Fruit fly (Drosophila melanogaster) whole organism, embryonic: ENCODE results near the gene Ttc19.
A peak's percentile ranks its signal among the peaks of the same experiment; 100 is the strongest.

Experiments used
- Antp ChIP-seq: fragments of 200-800 bp; sonication (Bioruptor generic); optimal IDR thresholded peaks from 3 replicates; lab custom pipeline; 2016; ENCODE audit warnings: missing biosample characterization, missing genetic modification characterization
- Bdp1 ChIP-seq: fragments of 200-800 bp; sonication (Bioruptor generic); optimal IDR thresholded peaks from 3 replicates; lab custom pipeline; 2016; ENCODE audit warnings: missing biosample characterization, missing genetic modification characterization
- Blimp-1 ChIP-seq: fragments of 200-800 bp; sonication (Bioruptor generic); optimal IDR thresholded peaks from 3 replicates; lab custom pipeline; 2018; ENCODE audit warnings: missing biosample characterization, missing genetic modification characterization, mild to moderate bottlenecking, moderate library complexity, missing genetic modification reagents
- C15 ChIP-seq: fragments of 200-800 bp; sonication (Bioruptor generic); IDR thresholded peaks from 3 replicates; pipeline ENCODE4 v1.3.6; 2022; ENCODE audit warnings: missing biosample characterization, missing genetic modification characterization
- CG10543 ChIP-seq: fragments of 200-800 bp; sonication (Bioruptor generic); optimal IDR thresholded peaks from 3 replicates; lab custom pipeline; 2017; ENCODE audit warnings: missing biosample characterization, mild to moderate bottlenecking, missing genetic modification characterization, moderate library complexity
- CG11456 ChIP-seq: fragments of 200-800 bp; sonication (Bioruptor generic); IDR thresholded peaks from 3 replicates; pipeline ENCODE4 v1.3.6; 2022; ENCODE audit warnings: missing biosample characterization, missing genetic modification characterization
- CG11696 ChIP-seq: fragments of 200-800 bp; sonication (Bioruptor generic); IDR thresholded peaks from 2 replicates; pipeline ENCODE4 v1.3.6; 2022; ENCODE audit warnings: missing biosample characterization, missing genetic modification characterization
- CG14710 ChIP-seq: fragments of 200-800 bp; sonication (Bioruptor generic); optimal IDR thresholded peaks from 3 replicates; lab custom pipeline; 2019; ENCODE audit warnings: missing biosample characterization, mild to moderate bottlenecking, missing genetic modification characterization, moderate library complexity
- CG1647 ChIP-seq: fragments of 200-800 bp; sonication (Bioruptor generic); optimal IDR thresholded peaks from 3 replicates; lab custom pipeline; 2016; ENCODE audit warnings: missing biosample characterization, missing genetic modification characterization
- CG31224 ChIP-seq: fragments of 200-800 bp; sonication (Bioruptor generic); IDR thresholded peaks from 2 replicates; pipeline ENCODE4 v1.3.6; 2022; ENCODE audit warnings: missing biosample characterization, missing genetic modification characterization
- CG3163 ChIP-seq: fragments of 200-800 bp; sonication (Bioruptor generic); optimal IDR thresholded peaks from 3 replicates; lab custom pipeline; 2016; ENCODE audit warnings: missing biosample characterization, missing genetic modification characterization
- CG3838 ChIP-seq: fragments of 200-800 bp; sonication (Bioruptor generic); optimal IDR thresholded peaks from 3 replicates; lab custom pipeline; 2016; ENCODE audit warnings: missing biosample characterization, missing genetic modification characterization
- CG7745 ChIP-seq: fragments of 200-800 bp; sonication (Bioruptor generic); optimal IDR thresholded peaks from 2 replicates; lab custom pipeline; 2018; ENCODE audit warnings: missing biosample characterization, mild to moderate bottlenecking, missing genetic modification characterization, moderate library complexity
- CG7963 ChIP-seq: fragments of 200-800 bp; sonication (Bioruptor generic); IDR thresholded peaks from 3 replicates; pipeline ENCODE4 v1.3.6; 2022; ENCODE audit warnings: missing biosample characterization, missing genetic modification characterization; ENCODE audit not compliant: partially characterized antibody
- CG8478 ChIP-seq: fragments of >200 bp; optimal IDR thresholded peaks from 2 replicates; lab custom pipeline; 2018
- CG8944 ChIP-seq: fragments of 200-800 bp; sonication (Bioruptor generic); optimal IDR thresholded peaks from 3 replicates; lab custom pipeline; 2016; ENCODE audit warnings: missing biosample characterization, missing genetic modification characterization
- Gug ChIP-seq: fragments of 200-800 bp; sonication (Bioruptor generic); IDR thresholded peaks from 4 replicates; pipeline ENCODE4 v1.3.6; 2022; ENCODE audit warnings: missing biosample characterization, missing genetic modification characterization
- HLH4C ChIP-seq: fragments of 200-800 bp; sonication (Bioruptor generic); IDR thresholded peaks from 3 replicates; pipeline ENCODE4 v1.3.6; 2022; ENCODE audit warnings: missing biosample characterization, missing genetic modification characterization; ENCODE audit not compliant: partially characterized antibody
- Hey ChIP-seq: fragments of 200-800 bp; sonication (Bioruptor generic); optimal IDR thresholded peaks from 3 replicates; lab custom pipeline; 2018; ENCODE audit warnings: missing biosample characterization, mild to moderate bottlenecking, missing genetic modification characterization
- Hr51 ChIP-seq, 2 experiments: fragments of 200-800 bp; sonication (Bioruptor generic); optimal IDR thresholded peaks; 2 replicates in 1 of 2; 3 replicates in 1 of 2; lab custom pipeline; 2016 to 2018; ENCODE audit warnings: missing biosample characterization in 2 of 2, missing genetic modification characterization in 2 of 2, mild to moderate bottlenecking in 1 of 2, moderate library complexity in 1 of 2
- Med ChIP-seq: fragments of 200-800 bp; sonication (Bioruptor generic); peaks from one replicate; lab custom pipeline; 2016; ENCODE audit warnings: missing biosample characterization, missing genetic modification characterization, mild to moderate bottlenecking, inconsistent platforms, moderate library complexity
- Nf-YB ChIP-seq: fragments of 200-800 bp; sonication (Bioruptor generic); optimal IDR thresholded peaks from 3 replicates; lab custom pipeline; 2019; ENCODE audit warnings: missing biosample characterization, mild to moderate bottlenecking, missing genetic modification characterization, moderate library complexity
- Rfx ChIP-seq: fragments of 200-800 bp; sonication (Bioruptor generic); IDR thresholded peaks from 2 replicates; pipeline ENCODE4 v1.3.6; 2022; ENCODE audit warnings: missing biosample characterization, missing genetic modification characterization
- Usf ChIP-seq: fragments of 200-800 bp; sonication (Bioruptor generic); optimal IDR thresholded peaks from 2 replicates; lab custom pipeline; 2017; ENCODE audit warnings: missing genotype, missing biosample characterization, missing genetic modification characterization
- abd-A ChIP-seq: fragments of 200-800 bp; sonication (Bioruptor generic); optimal IDR thresholded peaks from 3 replicates; lab custom pipeline; 2019; ENCODE audit warnings: missing biosample characterization, mild to moderate bottlenecking, missing genetic modification characterization, moderate library complexity
- ara ChIP-seq: fragments of 200-800 bp; sonication (Bioruptor generic); IDR thresholded peaks from 2 replicates; pipeline ENCODE4 v1.3.6; 2022; ENCODE audit warnings: missing biosample characterization, missing genetic modification characterization
- cas ChIP-seq: fragments of 200-800 bp; sonication (Bioruptor generic); IDR thresholded peaks from 2 replicates; pipeline ENCODE4 v1.3.6; 2022; ENCODE audit warnings: missing biosample characterization, missing genetic modification characterization
- chinmo ChIP-seq: fragments of 200-800 bp; sonication (Bioruptor generic); IDR thresholded peaks from 4 replicates; pipeline ENCODE4 v1.3.6; 2022; ENCODE audit warnings: missing biosample characterization, missing genetic modification characterization; ENCODE audit not compliant: partially characterized antibody
- crol ChIP-seq: fragments of 200-800 bp; sonication (Bioruptor generic); IDR thresholded peaks from 2 replicates; pipeline ENCODE4 v1.3.6; 2022; ENCODE audit warnings: missing biosample characterization, missing genetic modification characterization
- dan ChIP-seq: fragments of 200-800 bp; sonication (Bioruptor generic); IDR thresholded peaks from 2 replicates; pipeline ENCODE4 v1.3.6; 2022; ENCODE audit warnings: missing biosample characterization, missing genetic modification characterization
- en ChIP-seq: fragments of 200-800 bp; sonication (Bioruptor generic); optimal IDR thresholded peaks from 2 replicates; lab custom pipeline; 2016; ENCODE audit warnings: missing biosample characterization, missing genetic modification characterization
- eve ChIP-seq, 2 experiments: fragments of >200 bp; optimal IDR thresholded peaks; 2 replicates each; lab custom pipeline; 2017; ENCODE audit warnings: missing biosample characterization in 2 of 2, missing genetic modification characterization in 2 of 2
- gfzf ChIP-seq: fragments of 200-800 bp; sonication (Bioruptor generic); optimal IDR thresholded peaks from 2 replicates; lab custom pipeline; 2016; ENCODE audit warnings: missing biosample characterization, mild to moderate bottlenecking, missing genetic modification characterization, moderate library complexity
- gsb-n ChIP-seq: fragments of 200-800 bp; sonication (Bioruptor generic); optimal IDR thresholded peaks from 3 replicates; lab custom pipeline; 2018; ENCODE audit warnings: missing biosample characterization, mild to moderate bottlenecking, missing genetic modification characterization
- ham ChIP-seq: fragments of 200-800 bp; sonication (Bioruptor generic); IDR thresholded peaks from 2 replicates; pipeline ENCODE4 v1.3.6; 2022; ENCODE audit warnings: missing biosample characterization, missing genetic modification characterization
- hkb ChIP-seq, 2 experiments: fragments of 200-800 bp in 1 of 2; fragments of >200 bp in 1 of 2; sonication (Bioruptor generic) in 1 of 2; IDR thresholded peaks in 1 of 2; optimal IDR thresholded peaks in 1 of 2; 2 replicates each; pipeline versions ENCODE4 v1.3.6 to Lab custom; 2017 to 2022; ENCODE audit warnings: missing biosample characterization in 1 of 2, missing genetic modification characterization in 1 of 2
- lab ChIP-seq: fragments of 200-800 bp; sonication (Bioruptor generic); optimal IDR thresholded peaks from 3 replicates; lab custom pipeline; 2017; ENCODE audit warnings: missing biosample characterization, missing genetic modification characterization, mild to moderate bottlenecking, moderate library complexity, missing genetic modification reagents
- luna ChIP-seq: fragments of 200-800 bp; sonication (Bioruptor generic); optimal IDR thresholded peaks from 2 replicates; lab custom pipeline; 2016; ENCODE audit warnings: missing biosample characterization, missing genetic modification characterization
- mirr ChIP-seq: fragments of 200-800 bp; sonication (Bioruptor generic); optimal IDR thresholded peaks from 3 replicates; lab custom pipeline; 2018; ENCODE audit warnings: missing biosample characterization, mild to moderate bottlenecking, missing genetic modification characterization
- nerfin-1 ChIP-seq: fragments of 200-800 bp; sonication (Bioruptor generic); optimal IDR thresholded peaks from 3 replicates; lab custom pipeline; 2019; ENCODE audit warnings: missing biosample characterization, mild to moderate bottlenecking, missing genetic modification characterization, moderate library complexity
- oc ChIP-seq: fragments of 200-800 bp; sonication (Bioruptor generic); optimal IDR thresholded peaks from 2 replicates; lab custom pipeline; 2018; ENCODE audit warnings: missing biosample characterization, mild to moderate bottlenecking, missing genetic modification characterization, moderate library complexity
- org-1 ChIP-seq: fragments of 200-800 bp; sonication (Bioruptor generic); optimal IDR thresholded peaks from 2 replicates; lab custom pipeline; 2017; ENCODE audit warnings: missing biosample characterization, missing genetic modification characterization
- peb ChIP-seq: fragments of 200-800 bp; sonication (Bioruptor generic); IDR thresholded peaks from 2 replicates; pipeline ENCODE4 v1.3.6; 2022; ENCODE audit warnings: missing biosample characterization, missing genetic modification characterization
- rib ChIP-seq: fragments of 200-800 bp; sonication (Bioruptor generic); IDR thresholded peaks from 2 replicates; pipeline ENCODE4 v1.3.6; 2022; ENCODE audit warnings: missing biosample characterization, missing genetic modification characterization
- sim ChIP-seq: fragments of 200-800 bp; sonication (Bioruptor generic); IDR thresholded peaks from 2 replicates; pipeline ENCODE4 v1.3.6; 2022; ENCODE audit warnings: missing biosample characterization, missing genetic modification characterization
- sna ChIP-seq: fragments of 200-800 bp; sonication (Bioruptor generic); IDR thresholded peaks from 2 replicates; pipeline ENCODE4 v1.3.6; 2022; ENCODE audit warnings: missing biosample characterization, missing genetic modification characterization; ENCODE audit not compliant: partially characterized antibody
- sqz ChIP-seq: fragments of 200-800 bp; sonication (Bioruptor generic); optimal IDR thresholded peaks from 3 replicates; lab custom pipeline; 2018; ENCODE audit warnings: missing biosample characterization, mild to moderate bottlenecking, missing genetic modification characterization
- tna ChIP-seq: fragments of 200-800 bp; sonication (Bioruptor generic); IDR thresholded peaks from 2 replicates; pipeline ENCODE4 v1.3.6; 2022; ENCODE audit warnings: missing biosample characterization, missing genetic modification characterization; ENCODE audit not compliant: partially characterized antibody
- trem ChIP-seq: fragments of 200-800 bp; optimal IDR thresholded peaks from 3 replicates; lab custom pipeline; 2019; ENCODE audit warnings: missing biosample characterization, mild to moderate bottlenecking, missing genetic modification characterization, moderate library complexity
- zfh1 ChIP-seq: fragments of 200-800 bp; sonication (Bioruptor generic); IDR thresholded peaks from 3 replicates; pipeline ENCODE4 v1.3.6; 2022; ENCODE audit warnings: missing biosample characterization, missing genetic modification characterization

The Ttc19 gene

dm6 chr2L:19019160-19019592, 25.8 kb downstream of the Ttc19 start (continued):
- TF ChIP-seq Usf (GFP tag; lab: Kevin White, UChicago) (no peak), CG31224 (GFP tag; lab: Robert Waterston, UW) (no peak), org-1 (peak; percentile 8), CG14710 (tag; lab: Kevin White, UChicago) (peak; percentile 35), CG7745 (tag; lab: Kevin White, UChicago) (no peak), CG11456 (GFP tag; lab: Robert Waterston, UW) (no peak), ham (GFP tag; lab: Robert Waterston, UW) (no peak), eve (GFP tag; optimal IDR thresholded peaks at IDR 0.05; lab: Kevin White, UChicago) (no peak), en (GFP tag; lab: Kevin White, UChicago) (no peak), CG3163 (GFP tag; lab: Kevin White, UChicago) (no peak), Blimp-1 (GFP tag; lab: Kevin White, UChicago) (no peak), HLH4C (GFP tag; lab: Robert Waterston, UW) (no peak), CG7963 (no peak), ara (GFP tag; lab: Robert Waterston, UW) (no peak), Nf-YB (GFP tag; lab: Kevin White, UChicago) (no peak), Rfx (GFP tag; lab: Robert Waterston, UW) (no peak), sqz (GFP tag; lab: Kevin White, UChicago) (no peak), Gug (no peak), gsb-n (tag; lab: Kevin White, UChicago) (no peak), lab (GFP tag; lab: Kevin White, UChicago) (peak; percentile 33), rib (GFP tag; lab: Robert Waterston, UW) (no peak)

dm6 chr2L:19018266-19018665, 26.7 kb downstream of the Ttc19 start:
- no peak for TF ChIP-seq CG8944
- peak; percentile 92 for TF ChIP-seq abd-A (tag; lab: Kevin White, UChicago)
- no peak for TF ChIP-seq CG1647 (GFP tag; lab: Kevin White, UChicago)
- TF ChIP-seq luna = no peak
- no peak for TF ChIP-seq sim (GFP tag; lab: Robert Waterston, UW)
- TF ChIP-seq Hr51 (GFP tag; optimal IDR thresholded peaks at IDR 0.05; lab: Kevin White, UChicago) = peak in 1 of 2 experiments; percentile 5
- peak; percentile 70 for TF ChIP-seq crol
- no peak for TF ChIP-seq CG3838 (GFP tag; lab: Kevin White, UChicago)
- peak; percentile 73 for TF ChIP-seq mirr (GFP tag; lab: Kevin White, UChicago)
- TF ChIP-seq nerfin-1 = peak; percentile 19
- TF ChIP-seq trem (tag; lab: Kevin White, UChicago) = no peak
- peak; percentile 32 for TF ChIP-seq oc
- TF ChIP-seq sna (GFP tag; lab: Robert Waterston, UW) = no peak
- no peak for TF ChIP-seq CG11696 (GFP tag; lab: Robert Waterston, UW)
- TF ChIP-seq gfzf (GFP tag; lab: Kevin White, UChicago) = no peak
- TF ChIP-seq Bdp1 (GFP tag; lab: Kevin White, UChicago) = no peak
- TF ChIP-seq hkb (optimal IDR thresholded peaks at IDR 0.05; lab: Kevin White, UChicago) = no peak
- no peak for TF ChIP-seq hkb (GFP tag; IDR thresholded peaks at IDR 0.05; lab: Robert Waterston, UW)
- no peak for TF ChIP-seq CG8478 (lab: Kevin White, UChicago)
- TF ChIP-seq ham (GFP tag; lab: Robert Waterston, UW) = no peak
- no peak for TF ChIP-seq tna
- no peak for TF ChIP-seq Rfx (GFP tag; lab: Robert Waterston, UW)
- TF ChIP-seq Hey (tag; lab: Kevin White, UChicago) = peak; percentile 92
- TF ChIP-seq CG10543 (GFP tag; lab: Kevin White, UChicago) = peak; percentile 74
- peak; percentile 7 for TF ChIP-seq Med (GFP tag; lab: Kevin White, UChicago)
- TF ChIP-seq zfh1 = no peak
- TF ChIP-seq C15 = no peak
- no peak for TF ChIP-seq dan (GFP tag; lab: Robert Waterston, UW)
- no peak for TF ChIP-seq peb (GFP tag; lab: Robert Waterston, UW)
- no peak for TF ChIP-seq Antp (GFP tag; lab: Kevin White, UChicago)
- TF ChIP-seq gsb-n (tag; lab: Kevin White, UChicago) = no peak
- TF ChIP-seq chinmo = no peak
- no peak for TF ChIP-seq cas (GFP tag; lab: Robert Waterston, UW)
